Worm (Caenorhabditis elegans) whole organism, L4 larva: ENCODE measurements around the gene daz-1.

Experiments
- D1046.2 ChIP-seq: fragments of 200-800 bp; sonication (Bioruptor generic); IDR thresholded peaks from 2 replicates; pipeline ENCODE4 v1.3.6; 2022; ENCODE audit warnings: missing genetic modification characterization, missing compliant biosample characterization
- F44E2.7 ChIP-seq: fragments of 200-800 bp; sonication (Bioruptor generic); IDR thresholded peaks from 2 replicates; pipeline ENCODE4 v2.1.2; 2022; ENCODE audit warnings: missing genetic modification characterization, missing compliant biosample characterization
- aha-1 ChIP-seq: fragments of 150-350 bp; peaks from one replicate; lab custom pipeline; 2014; ENCODE audit warnings: missing biosample characterization, missing genetic modification characterization
- aly-2 ChIP-seq: sonication (generic microtip); optimal IDR thresholded peaks from 2 replicates; lab custom pipeline; 2018; ENCODE audit warnings: missing biosample characterization, missing genetic modification characterization
- attf-4 ChIP-seq: sonication (generic microtip); optimal IDR thresholded peaks from 3 replicates; lab custom pipeline; 2017; ENCODE audit warnings: missing biosample characterization, missing genetic modification characterization
- ceh-44 ChIP-seq: fragments of 200-800 bp; sonication (Bioruptor generic); IDR thresholded peaks from 2 replicates; pipeline ENCODE4 v1.3.6; 2022; ENCODE audit warnings: missing genetic modification reagents, missing genetic modification characterization, missing compliant biosample characterization
- ces-1 ChIP-seq: fragments of 150-350 bp; sonication (generic microtip); optimal IDR thresholded peaks from 4 replicates; lab custom pipeline; 2014; ENCODE audit warnings: missing biosample characterization, missing genetic modification reagents, missing genetic modification characterization
- ctbp-1 ChIP-seq: fragments of 200-800 bp; sonication (Bioruptor generic); IDR thresholded peaks from 2 replicates; pipeline ENCODE4 v1.3.6; 2022; ENCODE audit warnings: missing genetic modification reagents, missing genetic modification characterization, missing compliant biosample characterization
- daf-16 ChIP-seq, 3 experiments: sonication (generic microtip); optimal IDR thresholded peaks; 2 replicates each; lab custom pipeline; 2016 to 2017; ENCODE audit warnings: missing genetic modification characterization in 3 of 3, missing genetic modification reagents in 3 of 3, mild to moderate bottlenecking in 2 of 3, missing compliant biosample characterization in 2 of 3, missing biosample characterization in 1 of 3, moderate library complexity in 1 of 3
- dmd-9 ChIP-seq: fragments of 200-800 bp; sonication (Bioruptor generic); IDR thresholded peaks from 2 replicates; pipeline ENCODE4 v1.3.6; 2022; ENCODE audit warnings: missing genetic modification reagents, missing genetic modification characterization, missing compliant biosample characterization
- dpl-1 ChIP-seq: fragments of 150-350 bp; optimal IDR thresholded peaks from 2 replicates; lab custom pipeline; 2014; ENCODE audit warnings: missing biosample characterization, missing genetic modification reagents, missing genetic modification characterization
- dve-1 ChIP-seq: sonication (generic microtip); optimal IDR thresholded peaks from 2 replicates; lab custom pipeline; 2017; ENCODE audit warnings: antibody characterized with exemption, mild to moderate bottlenecking, missing genetic modification characterization, missing compliant biosample characterization; ENCODE audit not compliant: insufficient read depth
- egl-43 ChIP-seq: fragments of 200-800 bp; sonication (Bioruptor generic); IDR thresholded peaks from 2 replicates; pipeline ENCODE4 v1.3.6; 2022; ENCODE audit warnings: missing genetic modification reagents, missing genetic modification characterization, missing compliant biosample characterization
- gei-8 ChIP-seq: fragments of 200-800 bp; sonication (Bioruptor generic); optimal IDR thresholded peaks from 2 replicates; lab custom pipeline; 2018; ENCODE audit warnings: mild to moderate bottlenecking, missing genetic modification characterization, missing compliant biosample characterization
- hlh-30 ChIP-seq: sonication (generic microtip); optimal IDR thresholded peaks from 2 replicates; lab custom pipeline; 2017; ENCODE audit warnings: antibody characterized with exemption, mild to moderate bottlenecking, missing genetic modification characterization, missing compliant biosample characterization; ENCODE audit not compliant: insufficient read depth
- lim-7 ChIP-seq: fragments of 200-800 bp; sonication (Bioruptor generic); IDR thresholded peaks from 2 replicates; pipeline ENCODE4 v1.3.6; 2022; ENCODE audit warnings: missing genetic modification characterization, missing compliant biosample characterization
- lin-1 ChIP-seq: fragments of 200-800 bp; sonication (Bioruptor generic); IDR thresholded peaks from 2 replicates; pipeline ENCODE4 v1.3.6; 2022; ENCODE audit warnings: missing genetic modification reagents, missing genetic modification characterization, missing compliant biosample characterization
- lin-29 ChIP-seq: fragments of 200-800 bp; sonication (Bioruptor generic); IDR thresholded peaks from 2 replicates; pipeline ENCODE4 v1.3.6; 2022; ENCODE audit warnings: missing genetic modification reagents, missing genetic modification characterization, missing compliant biosample characterization
- lin-38 ChIP-seq: fragments of 200-800 bp; sonication (Bioruptor generic); IDR thresholded peaks from 2 replicates; pipeline ENCODE4 v1.3.6; 2022; ENCODE audit warnings: missing genetic modification reagents, missing genetic modification characterization, missing compliant biosample characterization
- lin-39 ChIP-seq: fragments of 150-350 bp; optimal IDR thresholded peaks from 2 replicates; lab custom pipeline; 2014; ENCODE audit warnings: missing biosample characterization, missing genetic modification reagents, missing genetic modification characterization
- madf-9 ChIP-seq: fragments of 200-800 bp; sonication (Bioruptor generic); conservative IDR thresholded peaks from 2 replicates; pipeline ENCODE4 v1.3.6; 2022; ENCODE audit warnings: missing genetic modification reagents, missing genetic modification characterization, missing compliant biosample characterization
- mes-2 ChIP-seq: sonication (generic microtip); optimal IDR thresholded peaks from 2 replicates; lab custom pipeline; 2016; ENCODE audit warnings: missing genotype, mild to moderate bottlenecking, missing genetic modification characterization, missing compliant biosample characterization; ENCODE audit not compliant: poor library complexity, severe bottlenecking
- mxl-2 ChIP-seq: fragments of 200-800 bp; sonication (Bioruptor generic); conservative IDR thresholded peaks from 2 replicates; pipeline ENCODE4 v1.3.6; 2022; ENCODE audit warnings: missing genetic modification reagents, missing genetic modification characterization, missing compliant biosample characterization
- mxl-3 ChIP-seq: fragments of 200-800 bp; sonication (Bioruptor generic); optimal IDR thresholded peaks from 2 replicates; lab custom pipeline; 2018; ENCODE audit warnings: mild to moderate bottlenecking, missing genetic modification characterization, missing compliant biosample characterization
- nhr-11 ChIP-seq: fragments of 150-350 bp; optimal IDR thresholded peaks from 2 replicates; lab custom pipeline; 2014; ENCODE audit warnings: missing biosample characterization, missing genetic modification characterization
- nhr-111 ChIP-seq: fragments of 200-800 bp; sonication (Bioruptor generic); optimal IDR thresholded peaks from 2 replicates; lab custom pipeline; 2018; ENCODE audit warnings: mild to moderate bottlenecking, missing genetic modification characterization, missing compliant biosample characterization
- nhr-28 ChIP-seq: fragments of 150-350 bp; optimal IDR thresholded peaks from 2 replicates; lab custom pipeline; 2014; ENCODE audit warnings: missing biosample characterization, missing genetic modification characterization
- pha-4 ChIP-seq, 2 experiments: fragments of 150-350 bp in 1 of 2; fragments of 200-800 bp in 1 of 2; sonication (Bioruptor generic) in 1 of 2; IDR thresholded peaks in 1 of 2; optimal IDR thresholded peaks in 1 of 2; 2 replicates each; pipeline versions ENCODE4 v1.3.6 to Lab custom; 2014 to 2022; ENCODE audit warnings: missing genetic modification characterization in 2 of 2, missing genetic modification reagents in 2 of 2, missing biosample characterization in 1 of 2, missing compliant biosample characterization in 1 of 2
- php-3 ChIP-seq: fragments of 200-800 bp; sonication (Bioruptor generic); IDR thresholded peaks from 2 replicates; pipeline ENCODE4 v1.3.6; 2022; ENCODE audit warnings: missing genetic modification reagents, missing genetic modification characterization, missing compliant biosample characterization
- pqm-1 ChIP-seq: sonication (generic microtip); optimal IDR thresholded peaks from 2 replicates; lab custom pipeline; 2017; ENCODE audit warnings: missing biosample characterization, missing genetic modification characterization
- rbr-2 ChIP-seq: sonication (generic microtip); optimal IDR thresholded peaks from 2 replicates; lab custom pipeline; 2016; ENCODE audit warnings: missing genotype, missing genetic modification characterization, missing compliant biosample characterization
- sdz-12 ChIP-seq: fragments of 200-800 bp; sonication (Bioruptor generic); optimal IDR thresholded peaks from 2 replicates; lab custom pipeline; 2018; ENCODE audit warnings: mild to moderate bottlenecking, missing genetic modification characterization, missing compliant biosample characterization
- set-16 ChIP-seq: fragments of 200-800 bp; sonication (Bioruptor generic); IDR thresholded peaks from 2 replicates; pipeline ENCODE4 v1.3.6; 2022; ENCODE audit warnings: missing genetic modification reagents, missing genetic modification characterization, missing compliant biosample characterization
- snpc-4 ChIP-seq: fragments of 150-350 bp; optimal IDR thresholded peaks from 2 replicates; lab custom pipeline; 2014; ENCODE audit warnings: missing biosample characterization, missing genetic modification characterization
- zfp-2 ChIP-seq: sonication (generic microtip); optimal IDR thresholded peaks from 2 replicates; lab custom pipeline; 2016; ENCODE audit warnings: mild to moderate bottlenecking, missing genetic modification characterization, missing compliant biosample characterization

The daz-1 gene

ce11 chrII:5500470-5500869, 44.4 kb downstream of the daz-1 start, which contains the start of gene fzy-1:
fzy-1 (plus strand) TSS chrII:5500770.
- TF ChIP-seq gei-8 (GFP tag; lab: Kevin White, UChicago): no peak
- no peak for TF ChIP-seq set-16 (GFP tag; lab: Robert Waterston, UW)
- TF ChIP-seq nhr-11 (tag; lab: Kevin White, UChicago): no peak
- TF ChIP-seq zfp-2 (tag; lab: Kevin White, UChicago): no peak
- no peak for TF ChIP-seq dmd-9 (GFP tag; lab: Robert Waterston, UW)
- no peak for TF ChIP-seq attf-4 (tag; lab: Kevin White, UChicago)
- no peak for TF ChIP-seq sdz-12 (GFP tag; lab: Kevin White, UChicago)
- TF ChIP-seq lin-1 (GFP tag; lab: Robert Waterston, UW): no peak
- no peak for TF ChIP-seq rbr-2 (tag; lab: Kevin White, UChicago)
- no peak for TF ChIP-seq egl-43 (GFP tag; lab: Robert Waterston, UW)
- TF ChIP-seq lin-29: no peak
- TF ChIP-seq snpc-4: no peak
- TF ChIP-seq nhr-28 (tag; lab: Kevin White, UChicago): no peak
- TF ChIP-seq pha-4 (GFP tag; IDR thresholded peaks at IDR 0.05; lab: Robert Waterston, UW): no peak
- TF ChIP-seq pha-4 (tag; optimal IDR thresholded peaks at IDR 0.05; lab: Kevin White, UChicago): no peak
- no peak for TF ChIP-seq mxl-2
- TF ChIP-seq ceh-44 (GFP tag; lab: Robert Waterston, UW): no peak
- TF ChIP-seq F44E2.7 (GFP tag; lab: Robert Waterston, UW): no peak
- TF ChIP-seq ctbp-1 (GFP tag; lab: Robert Waterston, UW): no peak
- no peak for TF ChIP-seq mxl-3 (GFP tag; lab: Kevin White, UChicago)
- no peak for TF ChIP-seq php-3

ce11 chrII:5500986-5501657, 45.0 kb downstream of the daz-1 start, which contains the start of gene F12A10.8:
F12A10.8 (minus strand) TSS chrII:5501064.
- TF ChIP-seq aly-2 (tag; lab: Kevin White, UChicago) (no peak), lin-38 (peak; percentile 64), lim-7 (GFP tag; lab: Robert Waterston, UW) (no peak), dpl-1 (GFP tag; lab: Kevin White, UChicago) (peak; percentile 71), dve-1 (tag; lab: Kevin White, UChicago) (no peak), egl-43 (GFP tag; lab: Robert Waterston, UW) (no peak), hlh-30 (tag; lab: Kevin White, UChicago) (peak; percentile 31), ces-1 (GFP tag; lab: Kevin White, UChicago) (peak; percentile 35), madf-9 (GFP tag; lab: Robert Waterston, UW) (no peak), aha-1 (tag; lab: Kevin White, UChicago) (peak; percentile 79)

- TF ChIP-seq nhr-111 (GFP tag; lab: Kevin White, UChicago) (no peak), pqm-1 (peak; percentile 3), nhr-11 (tag; lab: Kevin White, UChicago) (no peak), daf-16 (GFP tag; optimal IDR thresholded peaks at IDR 0.05; lab: Kevin White, UChicago) (no peak), daf-16 (tag; optimal IDR thresholded peaks at IDR 0.05; lab: Kevin White, UChicago) (peak; percentile 78), lin-39 (tag; lab: Kevin White, UChicago) (no peak)
Observed at ce11 chrII:5503760-5504159, 47.7 kb downstream of the daz-1 start, which contains the start of gene cyp-44A1. cyp-44A1 (plus strand) TSS chrII:5504044.

DNA sequence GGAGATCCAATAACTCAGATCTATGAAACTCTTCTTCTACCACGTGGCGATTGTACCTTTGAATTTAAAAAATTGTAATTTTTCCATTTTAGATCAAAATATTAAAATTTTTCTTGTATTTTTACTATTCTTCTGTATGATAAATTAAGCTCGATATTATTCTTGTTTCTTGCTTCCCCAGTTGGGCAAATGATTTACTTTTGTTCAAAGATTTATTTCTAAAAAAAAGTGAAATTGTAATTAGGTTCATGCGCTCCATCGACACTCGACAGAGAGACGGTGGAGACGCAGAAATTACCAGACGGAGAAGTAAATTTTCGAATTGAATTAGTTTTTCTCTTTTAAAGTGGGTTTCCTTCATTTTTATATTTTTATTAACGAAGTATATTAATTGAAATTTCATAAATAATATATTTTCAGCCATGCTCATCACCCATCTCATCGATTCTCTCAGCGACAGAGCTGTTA, 49.7 kb downstream of the daz-1 start, which contains the start of gene npp-24:
Gene npp-24 (plus strand): TSS at position 51 of the 468 bp plus-strand sequence.
- TF ChIP-seq D1046.2 (GFP tag; lab: Robert Waterston, UW) (no peak), mes-2 (tag; lab: Kevin White, UChicago) (peak; percentile 42)
